Worm (Caenorhabditis elegans): Measurements from ENCODE around the gene str-244.

ce11 chrV:3100527-3100926, 41.6 kb upstream of the str-244 start:
- TF ChIP-seq R02D3.7 (tag; optimal IDR thresholded peaks at IDR 0.05) (no peak), pqm-1 (tag; optimal IDR thresholded peaks at IDR 0.05) (no peak), ceh-16 (tag; optimal IDR thresholded peaks at IDR 0.05) (no peak), lin-15B (tag; optimal IDR thresholded peaks at IDR 0.05) (no peak), lin-39 (tag; optimal IDR thresholded peaks at IDR 0.05) (no peak), nhr-28 (tag; optimal IDR thresholded peaks at IDR 0.05) (no peak), jun-1 (tag; optimal IDR thresholded peaks at IDR 0.05) (no peak), egl-27 (tag; optimal IDR thresholded peaks at IDR 0.05) (no peak), unc-39 (tag; optimal IDR thresholded peaks at IDR 0.05) (no peak), zag-1 (tag; optimal IDR thresholded peaks at IDR 0.05) (no peak), skn-1 (tag; optimal IDR thresholded peaks at IDR 0.05) (no peak), nhr-76 (tag; optimal IDR thresholded peaks at IDR 0.05) (no peak), egl-5 (tag; optimal IDR thresholded peaks at IDR 0.05) (no peak)
